Fruit fly (Drosophila melanogaster): ENCODE results near the gene CG13838.
A peak's percentile ranks its signal among the peaks of the same experiment; 100 is the strongest.

CG13838 gene

dm6 chr3R:23035463-23035862 lies 6.6 kb upstream of the CG13838 start, which contains the start of gene CG13833:
Gene CG13833, minus strand, starts transcription at chr3R:23035563.
- no peak for TF ChIP-seq CG3919 (GFP tag; optimal IDR thresholded peaks at IDR 0.05)
- no peak for TF ChIP-seq CG1621 (tag; optimal IDR thresholded peaks at IDR 0.05)
- TF ChIP-seq Hr4 (GFP tag; optimal IDR thresholded peaks at IDR 0.05), result no peak
- no peak for TF ChIP-seq CG3032 (tag; optimal IDR thresholded peaks at IDR 0.05)
- peak; percentile 28 for TF ChIP-seq Eip78C (GFP tag)
- no peak for TF ChIP-seq fd85E (GFP tag; optimal IDR thresholded peaks at IDR 0.05)
- TF ChIP-seq net (GFP tag; optimal IDR thresholded peaks at IDR 0.05), result no peak
- no peak for TF ChIP-seq esn (GFP tag; optimal IDR thresholded peaks at IDR 0.05)

DNA sequence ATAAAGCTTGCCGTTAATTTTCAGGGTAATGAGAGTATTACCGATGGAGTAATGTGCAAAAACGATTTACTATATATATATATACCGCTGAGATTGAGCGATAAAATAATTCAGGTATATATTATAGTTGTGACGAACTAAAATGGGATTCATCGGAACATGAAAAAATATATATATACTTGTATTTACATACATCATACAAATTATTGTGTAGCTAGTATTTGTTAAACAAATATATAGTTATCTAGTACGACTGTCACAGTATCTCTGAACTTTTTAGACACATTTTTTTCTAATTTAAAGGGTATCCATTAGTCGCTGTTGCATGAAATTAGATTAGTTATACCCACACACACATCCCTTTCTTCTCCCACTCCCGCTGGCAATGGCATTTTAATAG lies 5.7 kb upstream of the CG13838 start:
- no peak for TF ChIP-seq CG6854 (GFP tag; optimal IDR thresholded peaks at IDR 0.05)
- peak; percentile 62 for TF ChIP-seq Eip78C (GFP tag)

DNA sequence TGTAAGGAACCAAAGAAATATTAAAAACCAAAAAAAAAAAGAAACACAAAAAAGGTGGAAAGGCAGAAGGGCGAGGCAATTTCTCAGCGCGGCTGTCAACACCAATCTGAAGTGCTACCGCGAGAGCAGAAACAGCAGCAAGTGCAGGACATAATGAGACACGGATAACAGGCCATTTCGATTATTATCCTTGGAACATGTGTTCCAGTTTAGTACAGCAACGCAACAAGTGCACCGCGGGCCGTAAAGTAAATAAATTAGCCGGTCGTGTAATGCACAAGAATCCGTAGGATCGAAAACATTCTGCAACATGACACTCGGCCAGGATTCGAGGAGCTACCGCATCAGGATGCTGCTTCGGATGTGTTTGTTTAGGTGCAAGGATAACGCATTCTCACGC lies 4.0 kb upstream of the CG13838 start:
- TF ChIP-seq svp (GFP tag) (peak; percentile 13), acj6 (GFP tag; optimal IDR thresholded peaks at IDR 0.05) (no peak)

dm6 chr3R:23042746-23043265 lies 765 bp downstream of the CG13838 start:
- TF ChIP-seq Gug (GFP tag; IDR thresholded peaks at IDR 0.05) (no peak), Smox (GFP tag; optimal IDR thresholded peaks at IDR 0.05) (no peak), achi (GFP tag; optimal IDR thresholded peaks at IDR 0.05) (no peak), CG9139 (GFP tag; optimal IDR thresholded peaks at IDR 0.05) (no peak), Met (GFP tag; optimal IDR thresholded peaks at IDR 0.05) (no peak), CG6808 (GFP tag; optimal IDR thresholded peaks at IDR 0.05) (no peak), Ets96B (tag; optimal IDR thresholded peaks at IDR 0.05) (no peak), CG11902 (GFP tag; optimal IDR thresholded peaks at IDR 0.05) (no peak), salr (GFP tag; optimal IDR thresholded peaks at IDR 0.05) (no peak), CG6854 (GFP tag; optimal IDR thresholded peaks at IDR 0.05) (no peak), Eip93F (GFP tag; optimal IDR thresholded peaks at IDR 0.05) (no peak), CG6792 (GFP tag; optimal IDR thresholded peaks at IDR 0.05) (no peak)

- no peak for TF ChIP-seq CG16779 (tag; optimal IDR thresholded peaks at IDR 0.05)
- no peak for TF ChIP-seq CG8319 (GFP tag; optimal IDR thresholded peaks at IDR 0.05)
- TF ChIP-seq Lpt (GFP tag; optimal IDR thresholded peaks at IDR 0.05), result no peak
- TF ChIP-seq CG10631 (GFP tag; optimal IDR thresholded peaks at IDR 0.05), result no peak
- no peak for TF ChIP-seq CG7368 (GFP tag; optimal IDR thresholded peaks at IDR 0.05)
- no peak for TF ChIP-seq CG3919 (GFP tag; optimal IDR thresholded peaks at IDR 0.05)
- TF ChIP-seq dac (GFP tag; optimal IDR thresholded peaks at IDR 0.05), result no peak
- no peak for TF ChIP-seq net (GFP tag; optimal IDR thresholded peaks at IDR 0.05)
- TF ChIP-seq acj6 (GFP tag; optimal IDR thresholded peaks at IDR 0.05), result no peak
- no peak for TF ChIP-seq CG4318 (GFP tag; optimal IDR thresholded peaks at IDR 0.05)
- TF ChIP-seq CG3032 (tag; optimal IDR thresholded peaks at IDR 0.05), result no peak
- TF ChIP-seq CG11762 (GFP tag; optimal IDR thresholded peaks at IDR 0.05; ENCODE audit: insufficient read depth), result no peak
- TF ChIP-seq Met (GFP tag; optimal IDR thresholded peaks at IDR 0.05), result no peak
- TF ChIP-seq CG6792 (GFP tag; optimal IDR thresholded peaks at IDR 0.05), result no peak
- no peak for TF ChIP-seq CG1621 (tag; optimal IDR thresholded peaks at IDR 0.05)
- TF ChIP-seq esn (GFP tag; optimal IDR thresholded peaks at IDR 0.05), result no peak
- no peak for TF ChIP-seq Smox (GFP tag; optimal IDR thresholded peaks at IDR 0.05)
- TF ChIP-seq ss (GFP tag; optimal IDR thresholded peaks at IDR 0.05), result no peak
- no peak for TF ChIP-seq CG11294 (GFP tag; IDR thresholded peaks at IDR 0.05)
- TF ChIP-seq svp (GFP tag), result no peak
Observed at dm6 chr3R:23043690-23044089, 1.6 kb downstream of the CG13838 start, which contains the start of gene CG13837. Gene CG13837, plus strand, starts transcription at chr3R:23043990.

dm6 chr3R:23046529-23046943 lies 4.5 kb downstream of the CG13838 start:
- peak; percentile 97 for TF ChIP-seq svp (GFP tag)
- TF ChIP-seq eg (GFP tag; IDR thresholded peaks at IDR 0.05), result peak; percentile 84
- TF ChIP-seq CG11762 (GFP tag; optimal IDR thresholded peaks at IDR 0.05; ENCODE audit: insufficient read depth), result peak; percentile 73
- peak; percentile 91 for TF ChIP-seq Smox (GFP tag; optimal IDR thresholded peaks at IDR 0.05)
- peak; percentile 94 for TF ChIP-seq lz (GFP tag; optimal IDR thresholded peaks at IDR 0.05)
- TF ChIP-seq net (GFP tag; optimal IDR thresholded peaks at IDR 0.05), result peak; percentile 91
- peak; percentile 93 for TF ChIP-seq CG3919 (GFP tag; optimal IDR thresholded peaks at IDR 0.05)
- TF ChIP-seq CG4318 (GFP tag; optimal IDR thresholded peaks at IDR 0.05), result peak; percentile 60
- peak; percentile 87 for TF ChIP-seq CG8319 (GFP tag; optimal IDR thresholded peaks at IDR 0.05)
- TF ChIP-seq CG10631 (GFP tag; optimal IDR thresholded peaks at IDR 0.05), result peak; percentile 88
- TF ChIP-seq Ets96B (tag; optimal IDR thresholded peaks at IDR 0.05), result peak; percentile 90
- peak; percentile 91 for TF ChIP-seq CG10669 (GFP tag; optimal IDR thresholded peaks at IDR 0.05)
- peak; percentile 94 for TF ChIP-seq CG7368 (GFP tag; optimal IDR thresholded peaks at IDR 0.05)
- TF ChIP-seq achi (GFP tag; optimal IDR thresholded peaks at IDR 0.05), result peak; percentile 88
- peak; percentile 89 for TF ChIP-seq pdm3 (GFP tag; optimal IDR thresholded peaks at IDR 0.05)
- TF ChIP-seq Hr39 (GFP tag; optimal IDR thresholded peaks at IDR 0.05), result peak; percentile 95
- TF ChIP-seq fd59A (GFP tag; optimal IDR thresholded peaks at IDR 0.05), result peak; percentile 82
- TF ChIP-seq CG16779 (tag; optimal IDR thresholded peaks at IDR 0.05), result peak; percentile 57
- peak; percentile 93 for TF ChIP-seq Sox102F (GFP tag; optimal IDR thresholded peaks at IDR 0.05)
- peak; percentile 89 for TF ChIP-seq CG6792 (GFP tag; optimal IDR thresholded peaks at IDR 0.05)
